Worm (Caenorhabditis elegans): ENCODE results near the gene atg-7.

DNA sequence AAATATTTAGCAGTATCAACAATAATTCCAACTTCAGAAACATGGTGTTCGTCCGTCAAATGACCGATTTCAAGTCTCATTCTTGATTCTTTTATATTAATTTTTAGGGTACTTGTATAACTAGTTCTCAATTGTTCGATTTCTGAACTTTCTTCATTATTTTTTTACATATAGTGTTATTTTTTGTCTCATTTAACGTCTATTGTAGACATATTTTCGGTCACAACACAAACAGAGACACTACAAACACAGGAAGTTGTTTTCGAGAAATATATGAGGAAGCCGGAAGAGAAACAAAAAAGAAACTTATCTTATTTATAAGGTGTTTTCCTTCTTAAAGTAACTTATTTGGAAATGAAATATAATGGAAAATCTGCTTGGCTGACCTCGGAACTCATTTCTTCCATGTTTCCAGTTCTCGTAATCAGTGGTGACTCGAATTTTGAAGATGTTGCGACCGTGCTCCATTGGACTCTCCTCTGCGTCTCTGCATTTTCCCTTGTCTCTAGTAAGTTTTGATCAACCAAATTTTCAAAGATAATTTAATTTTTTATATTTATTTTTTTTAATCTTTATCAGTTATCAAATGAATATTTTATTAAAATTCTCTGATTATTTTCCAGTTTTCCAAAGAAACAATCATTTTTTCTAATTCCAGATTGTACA, 27.1 kb downstream of the atg-7 start, which contains the start of the genes F36H1.12 and lin-3:
- no peak for TF ChIP-seq unc-62 (GFP tag; optimal IDR thresholded peaks at IDR 0.05)
- TF ChIP-seq nhr-77 (tag; optimal IDR thresholded peaks at IDR 0.05), result no peak
- TF ChIP-seq zag-1 (tag; optimal IDR thresholded peaks at IDR 0.05), result no peak
- TF ChIP-seq lsy-2 (tag; optimal IDR thresholded peaks at IDR 0.05), result no peak
- no peak for TF ChIP-seq ZK546.5 (tag; optimal IDR thresholded peaks at IDR 0.05)
- no peak for TF ChIP-seq elt-1 (tag; optimal IDR thresholded peaks at IDR 0.05)
- no peak for TF ChIP-seq egl-27 (tag; optimal IDR thresholded peaks at IDR 0.05)
- TF ChIP-seq nhr-11 (tag; optimal IDR thresholded peaks at IDR 0.05), result no peak
- no peak for TF ChIP-seq skn-1 (tag; optimal IDR thresholded peaks at IDR 0.05)
- no peak for TF ChIP-seq nhr-12 (tag; optimal IDR thresholded peaks at IDR 0.05)
- no peak for TF ChIP-seq ceh-82 (tag; optimal IDR thresholded peaks at IDR 0.05)
- no peak for TF ChIP-seq aly-2 (tag; optimal IDR thresholded peaks at IDR 0.05)
- no peak for TF ChIP-seq lin-11 (tag; optimal IDR thresholded peaks at IDR 0.05)
